Fruit fly (Drosophila melanogaster): Measurements from ENCODE around the gene CG43057.

CG43057 gene

dm6 chr2L:8229628-8230027 is 14.2 kb downstream of the CG43057 start (continued):
- no peak for TF ChIP-seq CG43689 (GFP tag; IDR thresholded peaks at IDR 0.05)
- TF ChIP-seq CG34376 (GFP tag; optimal IDR thresholded peaks at IDR 0.05) = no peak
- no peak for TF ChIP-seq slp2 (GFP tag; optimal IDR thresholded peaks at IDR 0.05)
- no peak for TF ChIP-seq Hmr (GFP tag; optimal IDR thresholded peaks at IDR 0.05)
- TF ChIP-seq CG9609 (GFP tag; optimal IDR thresholded peaks at IDR 0.05) = peak; percentile 6
- TF ChIP-seq dati (GFP tag; IDR thresholded peaks at IDR 0.05) = 0 out of 2 replicates have a peak, but pooled peaks have one; percentile 30
- no peak for TF ChIP-seq ro (GFP tag; IDR thresholded peaks at IDR 0.05)
- peak; percentile 48; the same call in 2 of the 3 replicates for TF ChIP-seq otp (GFP tag; IDR thresholded peaks at IDR 0.05)
- no peak for TF ChIP-seq Stat92E (GFP tag; optimal IDR thresholded peaks at IDR 0.05)
- TF ChIP-seq klu (GFP tag; IDR thresholded peaks at IDR 0.05) = no peak
- TF ChIP-seq CG16779 (GFP tag; IDR thresholded peaks at IDR 0.05) = no peak
- no peak for TF ChIP-seq maf-S (GFP tag; optimal IDR thresholded peaks at IDR 0.05)
- no peak for TF ChIP-seq crp (GFP tag; optimal IDR thresholded peaks at IDR 0.05)
- TF ChIP-seq hkb (optimal IDR thresholded peaks at IDR 0.05) = no peak
- TF ChIP-seq hkb (GFP tag; IDR thresholded peaks at IDR 0.05) = peak; percentile 50; the same call in 1 of the 2 replicates
- TF ChIP-seq Lim3 (GFP tag; IDR thresholded peaks at IDR 0.05) = no peak
- TF ChIP-seq Lpt (GFP tag; optimal IDR thresholded peaks at IDR 0.05) = no peak
- TF ChIP-seq disco-r (GFP tag; optimal IDR thresholded peaks at IDR 0.05) = no peak
- TF ChIP-seq z (GFP tag; IDR thresholded peaks at IDR 0.05) = no peak
- TF ChIP-seq CG12659 (GFP tag; optimal IDR thresholded peaks at IDR 0.05) = no peak
- TF ChIP-seq oc (tag; optimal IDR thresholded peaks at IDR 0.05) = no peak
- no peak for TF ChIP-seq Sin3A (optimal IDR thresholded peaks at IDR 0.05)
- TF ChIP-seq fru (optimal IDR thresholded peaks at IDR 0.05) = no peak
- no peak for TF ChIP-seq MESR4 (GFP tag; optimal IDR thresholded peaks at IDR 0.05)
- no peak for TF ChIP-seq Awh (GFP tag; IDR thresholded peaks at IDR 0.05)
- TF ChIP-seq hbn (GFP tag; IDR thresholded peaks at IDR 0.05; ENCODE audit: partially characterized antibody) = no peak
- TF ChIP-seq bcd (GFP tag; optimal IDR thresholded peaks at IDR 0.05) = no peak
- no peak for TF ChIP-seq zf30C (GFP tag; optimal IDR thresholded peaks at IDR 0.05)
- no peak for TF ChIP-seq HLH54F (GFP tag; optimal IDR thresholded peaks at IDR 0.05)
- TF ChIP-seq CG13287 (GFP tag; IDR thresholded peaks at IDR 0.05; ENCODE audit: partially characterized antibody) = no peak
- peak; percentile 11 for TF ChIP-seq CG30403 (GFP tag; optimal IDR thresholded peaks at IDR 0.05)
- TF ChIP-seq CG6854 (GFP tag; optimal IDR thresholded peaks at IDR 0.05) = no peak
- TF ChIP-seq dmrt99B (tag; optimal IDR thresholded peaks at IDR 0.05) = no peak
- TF ChIP-seq cas (GFP tag; IDR thresholded peaks at IDR 0.05) = no peak
- no peak for TF ChIP-seq CG4820 (GFP tag; optimal IDR thresholded peaks at IDR 0.05)
- no peak for TF ChIP-seq mld (GFP tag; IDR thresholded peaks at IDR 0.05; ENCODE audit: partially characterized antibody)
- TF ChIP-seq CG1832 (GFP tag; optimal IDR thresholded peaks at IDR 0.05) = no peak
- no peak for TF ChIP-seq CG12942 (GFP tag; optimal IDR thresholded peaks at IDR 0.05)
- peak; percentile 52; the same call in 1 of the 2 replicates for TF ChIP-seq CG6689 (GFP tag; IDR thresholded peaks at IDR 0.05)
- no peak for TF ChIP-seq NC2β (GFP tag; optimal IDR thresholded peaks at IDR 0.05)
- no peak for TF ChIP-seq CG10462 (GFP tag; optimal IDR thresholded peaks at IDR 0.05)

- TF ChIP-seq dysf (GFP tag; IDR thresholded peaks at IDR 0.05) (peak; percentile 5; the same call in 1 of the 3 replicates), Doc3 (GFP tag; IDR thresholded peaks at IDR 0.05; ENCODE audit: partially characterized antibody) (no peak), Drgx (GFP tag; IDR thresholded peaks at IDR 0.05) (peak; percentile 81), al (GFP tag; IDR thresholded peaks at IDR 0.05) (0 out of 2 replicates have a peak, but pooled peaks have one; percentile 16), Dll (GFP tag; IDR thresholded peaks at IDR 0.05; ENCODE audit: partially characterized antibody) (no peak), bab2 (GFP tag; optimal IDR thresholded peaks at IDR 0.05) (peak; percentile 50), ci (GFP tag; IDR thresholded peaks at IDR 0.05) (0 out of 3 replicates have a peak, but pooled peaks have one; percentile 25), vfl (GFP tag; optimal IDR thresholded peaks at IDR 0.05) (no peak), Med (GFP tag) (peak; percentile 69), CkIIα-i1 (GFP tag; IDR thresholded peaks at IDR 0.05) (no peak), CG3281 (GFP tag; optimal IDR thresholded peaks at IDR 0.05) (no peak), Oli (tag; optimal IDR thresholded peaks at IDR 0.05) (no peak), Nf-YA (GFP tag; IDR thresholded peaks at IDR 0.05) (0 out of 2 replicates have a peak, but pooled peaks have one; percentile 15), zfh1 (GFP tag; IDR thresholded peaks at IDR 0.05) (peak; percentile 51; the same call in 2 of the 3 replicates)
Measured at dm6 chr2L:8229134-8229533, 14.7 kb downstream of the CG43057 start.

Data from whole organism, embryonic.